Worm (Caenorhabditis elegans) whole organism, L2 larva: ENCODE measurements around the gene F48E8.4.

Source experiments
- elt-3 ChIP-seq: sonication (generic microtip); optimal IDR thresholded peaks from 2 replicates; lab custom pipeline; 2017; ENCODE audit warnings: missing biosample characterization, missing genetic modification characterization
- fos-1 ChIP-seq: fragments of 150-350 bp; optimal IDR thresholded peaks from 2 replicates; lab custom pipeline; 2014; ENCODE audit warnings: missing biosample characterization, missing genetic modification characterization
- nhr-11 ChIP-seq: fragments of 150-350 bp; optimal IDR thresholded peaks from 2 replicates; lab custom pipeline; 2014; ENCODE audit warnings: missing biosample characterization, missing genetic modification characterization
- peb-1 ChIP-seq: fragments of 150-350 bp; optimal IDR thresholded peaks from 2 replicates; lab custom pipeline; 2014; ENCODE audit warnings: missing biosample characterization, missing genetic modification characterization
- skn-1 ChIP-seq: sonication (generic microtip); optimal IDR thresholded peaks from 2 replicates; lab custom pipeline; 2017; ENCODE audit warnings: missing biosample characterization, missing genetic modification characterization
- snpc-4 ChIP-seq: fragments of 150-350 bp; optimal IDR thresholded peaks from 2 replicates; lab custom pipeline; 2014; ENCODE audit warnings: missing biosample characterization, missing genetic modification characterization

DNA sequence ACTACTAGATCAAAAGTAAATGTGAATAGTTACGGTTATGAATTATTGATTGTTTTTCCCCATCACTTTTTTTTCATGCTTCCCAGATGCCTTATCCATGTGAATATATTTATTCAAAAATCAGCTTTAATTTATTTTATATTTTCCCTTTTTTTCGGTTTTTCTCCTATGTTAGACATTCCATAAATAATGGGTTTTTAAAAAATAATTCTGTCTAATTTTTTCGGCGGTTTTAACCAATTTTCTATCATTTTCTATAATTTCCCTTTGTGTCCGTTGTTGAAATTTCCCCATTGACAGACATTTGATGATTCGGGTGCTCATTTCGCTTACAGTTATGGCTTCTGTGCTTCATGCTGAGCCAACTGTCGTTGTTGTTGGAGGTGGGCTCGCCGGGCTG lies 7.7 kb downstream of the F48E8.4 start, which contains the start of gene F48E8.3:
- TF ChIP-seq elt-3 (tag; lab: Kevin White, UChicago), result no peak
- no peak for TF ChIP-seq snpc-4 (tag; lab: Kevin White, UChicago)
- no peak for TF ChIP-seq nhr-11 (tag; lab: Kevin White, UChicago)
- no peak for TF ChIP-seq peb-1 (tag; lab: Kevin White, UChicago)
- TF ChIP-seq skn-1 (tag; lab: Kevin White, UChicago), result no peak
- no peak for TF ChIP-seq fos-1
